Worm (Caenorhabditis elegans): ENCODE results near the gene F35B12.10.

The F35B12.10 gene

ce11 chrV:11641298-11641787 lies 12.3 kb upstream of the F35B12.10 start (continued):
- no peak for TF ChIP-seq tlp-1 (tag; optimal IDR thresholded peaks at IDR 0.05)
- TF ChIP-seq nhr-77 (tag; optimal IDR thresholded peaks at IDR 0.05), result peak; percentile 13
- no peak for TF ChIP-seq ets-5 (GFP tag; IDR thresholded peaks at IDR 0.05)
- TF ChIP-seq nhr-19 (GFP tag; conservative IDR thresholded peaks at IDR 0.05), result 0 out of 2 replicates have a peak, but pooled peaks have one; percentile 2
- no peak for TF ChIP-seq ceh-88 (GFP tag; IDR thresholded peaks at IDR 0.05)
- peak; percentile 83 for TF ChIP-seq fkh-8 (tag; optimal IDR thresholded peaks at IDR 0.05)
- TF ChIP-seq ztf-11 (tag; optimal IDR thresholded peaks at IDR 0.05), result peak in 1 of 2 experiments; percentile 44
- TF ChIP-seq fos-1 (tag; optimal IDR thresholded peaks at IDR 0.05), result no peak
- TF ChIP-seq unc-98 (GFP tag; IDR thresholded peaks at IDR 0.05), result no peak
- no peak for TF ChIP-seq snpc-4 (tag; optimal IDR thresholded peaks at IDR 0.05)
- peak; percentile 44 for TF ChIP-seq snu-23 (GFP tag; optimal IDR thresholded peaks at IDR 0.05)
- TF ChIP-seq ama-1 (optimal IDR thresholded peaks at IDR 0.05), result no peak
- no peak for TF ChIP-seq zip-4 (GFP tag; optimal IDR thresholded peaks at IDR 0.05)
- TF ChIP-seq C34B4.2 (tag; optimal IDR thresholded peaks at IDR 0.05), result no peak
- peak; percentile 20 for TF ChIP-seq pax-3 (tag; optimal IDR thresholded peaks at IDR 0.05)
- no peak for TF ChIP-seq alr-1 (tag; optimal IDR thresholded peaks at IDR 0.05; ENCODE audit: borderline replicate concordance)
- peak; percentile 94 for TF ChIP-seq fkh-10 (GFP tag; optimal IDR thresholded peaks at IDR 0.05)
- TF ChIP-seq nhr-76 (tag; optimal IDR thresholded peaks at IDR 0.05), result no peak
- no peak for TF ChIP-seq lin-15B (tag; optimal IDR thresholded peaks at IDR 0.05)
- TF ChIP-seq unc-62 (GFP tag; optimal IDR thresholded peaks at IDR 0.05), result no peak
- TF ChIP-seq mep-1 (tag; optimal IDR thresholded peaks at IDR 0.05), result no peak
- TF ChIP-seq ceh-8 (GFP tag; optimal IDR thresholded peaks at IDR 0.05), result no peak
- no peak for TF ChIP-seq aha-1 (tag; optimal IDR thresholded peaks at IDR 0.05)
- peak in 2 of 3 experiments; percentile 28 to 49 for TF ChIP-seq ceh-82 (tag; optimal IDR thresholded peaks at IDR 0.05)
- TF ChIP-seq lin-14 (GFP tag; optimal IDR thresholded peaks at IDR 0.05), result peak; percentile 93
- TF ChIP-seq dpl-1 (GFP tag; optimal IDR thresholded peaks at IDR 0.05), result peak in 1 of 3 experiments; percentile 35
- peak; percentile 71 for TF ChIP-seq nhr-47 (tag; optimal IDR thresholded peaks at IDR 0.05)
- TF ChIP-seq nhr-20 (tag; optimal IDR thresholded peaks at IDR 0.05), result no peak
- TF ChIP-seq jun-1 (tag; optimal IDR thresholded peaks at IDR 0.05), result no peak
- no peak for TF ChIP-seq nhr-12 (tag; optimal IDR thresholded peaks at IDR 0.05)
- no peak for TF ChIP-seq lin-39 (tag; optimal IDR thresholded peaks at IDR 0.05)
- TF ChIP-seq unc-30 (tag; optimal IDR thresholded peaks at IDR 0.05), result no peak
- TF ChIP-seq sox-4 (tag; optimal IDR thresholded peaks at IDR 0.05), result no peak
- peak; percentile 33 for TF ChIP-seq irx-1 (tag; optimal IDR thresholded peaks at IDR 0.05)
- TF ChIP-seq zag-1 (tag; optimal IDR thresholded peaks at IDR 0.05), result no peak
- TF ChIP-seq ces-1 (GFP tag; optimal IDR thresholded peaks at IDR 0.05), result peak; percentile 73
- peak; percentile 10 for TF ChIP-seq lin-13 (GFP tag; optimal IDR thresholded peaks at IDR 0.05)
- no peak for TF ChIP-seq grh-1 (GFP tag; IDR thresholded peaks at IDR 0.05)
- TF ChIP-seq hlh-4 (tag; optimal IDR thresholded peaks at IDR 0.05), result no peak
- TF ChIP-seq mdl-1 (tag; optimal IDR thresholded peaks at IDR 0.05), result no peak
- TF ChIP-seq nhr-85 (tag), result no peak
- no peak for TF ChIP-seq mab-9 (GFP tag; IDR thresholded peaks at IDR 0.05)
- TF ChIP-seq efl-3 (GFP tag; optimal IDR thresholded peaks at IDR 0.05), result no peak
- TF ChIP-seq swsn-7 (tag; optimal IDR thresholded peaks at IDR 0.05), result peak; percentile 58
- no peak for TF ChIP-seq F16B12.6 (tag; optimal IDR thresholded peaks at IDR 0.05)
- TF ChIP-seq aly-2 (tag; optimal IDR thresholded peaks at IDR 0.05), result no peak
- no peak for TF ChIP-seq C04F5.9 (tag; optimal IDR thresholded peaks at IDR 0.05)
- no peak for TF ChIP-seq sptf-1 (tag; optimal IDR thresholded peaks at IDR 0.05)
- TF ChIP-seq vab-15 (tag; optimal IDR thresholded peaks at IDR 0.05), result no peak
- peak; percentile 46 for TF ChIP-seq tbx-2 (tag; optimal IDR thresholded peaks at IDR 0.05)
- TF ChIP-seq unc-130 (tag; optimal IDR thresholded peaks at IDR 0.05), result no peak
- TF ChIP-seq ceh-63 (GFP tag; optimal IDR thresholded peaks at IDR 0.05), result peak; percentile 58
- TF ChIP-seq isw-1 (GFP tag; IDR thresholded peaks at IDR 0.05), result peak; percentile 30; the same call in 1 of the 2 replicates
- TF ChIP-seq pag-3 (tag; optimal IDR thresholded peaks at IDR 0.05; ENCODE audit: borderline replicate concordance, insufficient read depth), result no peak
